Fruit fly (Drosophila melanogaster) whole organism, embryonic: ENCODE data around the gene mei-218.

ENCODE experiments used
- Antp ChIP-seq: fragments of 200-800 bp; sonication (Bioruptor generic); optimal IDR thresholded peaks from 3 replicates; lab custom pipeline; 2016; ENCODE audit warnings: missing biosample characterization, missing genetic modification characterization
- CG10274 ChIP-seq: fragments of 200-800 bp; sonication (Bioruptor generic); optimal IDR thresholded peaks from 3 replicates; lab custom pipeline; 2017; ENCODE audit warnings: missing biosample characterization, mild to moderate bottlenecking, missing genetic modification characterization
- CG10654 ChIP-seq: fragments of 200-800 bp; sonication (Bioruptor generic); optimal IDR thresholded peaks from 2 replicates; lab custom pipeline; 2016; ENCODE audit warnings: missing biosample characterization, missing genetic modification characterization
- CG11085 ChIP-seq: fragments of 200-800 bp; sonication (Bioruptor generic); IDR thresholded peaks from 2 replicates; pipeline ENCODE4 v1.3.6; 2022; ENCODE audit warnings: missing biosample characterization, missing genetic modification characterization
- CG11696 ChIP-seq: fragments of 200-800 bp; sonication (Bioruptor generic); IDR thresholded peaks from 2 replicates; pipeline ENCODE4 v1.3.6; 2022; ENCODE audit warnings: missing biosample characterization, missing genetic modification characterization
- CG11723 ChIP-seq: fragments of 200-800 bp; sonication (Bioruptor generic); optimal IDR thresholded peaks from 2 replicates; lab custom pipeline; 2017; ENCODE audit warnings: missing biosample characterization, mild to moderate bottlenecking, missing genetic modification characterization
- CG12219 ChIP-seq: fragments of 200-800 bp; sonication (Bioruptor generic); optimal IDR thresholded peaks from 3 replicates; lab custom pipeline; 2018; ENCODE audit warnings: missing biosample characterization, mild to moderate bottlenecking, missing genetic modification characterization
- CG15011 ChIP-seq: fragments of 200-800 bp; sonication (Bioruptor generic); optimal IDR thresholded peaks from 3 replicates; lab custom pipeline; 2018; ENCODE audit warnings: missing biosample characterization, mild to moderate bottlenecking, missing genetic modification characterization
- CG17359 ChIP-seq: fragments of 200-800 bp; sonication (Bioruptor generic); optimal IDR thresholded peaks from 3 replicates; lab custom pipeline; 2018; ENCODE audit warnings: missing biosample characterization, mild to moderate bottlenecking, missing genetic modification characterization, moderate library complexity
- CG17912 ChIP-seq: fragments of 200-800 bp; sonication (Bioruptor generic); optimal IDR thresholded peaks from 2 replicates; lab custom pipeline; 2018; ENCODE audit warnings: missing biosample characterization, mild to moderate bottlenecking, missing genetic modification characterization
- CG1792 ChIP-seq: fragments of 200-800 bp; sonication (Bioruptor generic); optimal IDR thresholded peaks from 2 replicates; lab custom pipeline; 2016; ENCODE audit warnings: missing biosample characterization, missing genetic modification characterization
- CG34376 ChIP-seq: fragments of 200-800 bp; sonication (Bioruptor generic); optimal IDR thresholded peaks from 2 replicates; lab custom pipeline; 2018; ENCODE audit warnings: missing biosample characterization, mild to moderate bottlenecking, missing genetic modification characterization
- CG43689 ChIP-seq: fragments of 200-800 bp; sonication (Bioruptor generic); IDR thresholded peaks from 2 replicates; pipeline ENCODE4 v1.3.6; 2022; ENCODE audit warnings: missing biosample characterization, missing genetic modification characterization
- CG4730 ChIP-seq: fragments of 200-800 bp; sonication (Bioruptor generic); IDR thresholded peaks from 2 replicates; pipeline ENCODE4 v1.3.6; 2022; ENCODE audit warnings: missing biosample characterization, missing genetic modification characterization
- CG5953 ChIP-seq: fragments of 200-800 bp; sonication (Bioruptor generic); IDR thresholded peaks from 2 replicates; pipeline ENCODE4 v1.3.6; 2022; ENCODE audit warnings: missing biosample characterization, missing genetic modification characterization
- CG7372 ChIP-seq: fragments of 200-800 bp; sonication (Bioruptor generic); IDR thresholded peaks from 2 replicates; pipeline ENCODE4 v1.3.6; 2022; ENCODE audit warnings: missing biosample characterization, missing genetic modification characterization
- CG9797 ChIP-seq: fragments of 200-800 bp; sonication (Bioruptor generic); optimal IDR thresholded peaks from 3 replicates; lab custom pipeline; 2018; ENCODE audit warnings: missing biosample characterization, mild to moderate bottlenecking, missing genetic modification characterization
- CG9876 ChIP-seq: fragments of 200-800 bp; sonication (Bioruptor generic); optimal IDR thresholded peaks from 2 replicates; lab custom pipeline; 2016; ENCODE audit warnings: missing biosample characterization, missing genetic modification characterization
- D ChIP-seq, 2 experiments: fragments of 200-800 bp in 1 of 2; fragments of >200 bp in 1 of 2; sonication (Bioruptor generic) in 1 of 2; optimal IDR thresholded peaks; 2 replicates in 1 of 2; 3 replicates in 1 of 2; lab custom pipeline; 2017; ENCODE audit warnings: mild to moderate bottlenecking in 1 of 2, missing biosample characterization in 1 of 2, missing genetic modification characterization in 1 of 2, missing genetic modification reagents in 1 of 2
- Dp ChIP-seq: fragments of 200-800 bp; sonication (Bioruptor generic); optimal IDR thresholded peaks from 2 replicates; lab custom pipeline; 2018; ENCODE audit warnings: missing biosample characterization, mild to moderate bottlenecking, missing genetic modification characterization, moderate library complexity
- Eip74EF ChIP-seq, 2 experiments: fragments of 200-800 bp in 1 of 2; fragments of >200 bp in 1 of 2; sonication (Bioruptor generic) in 1 of 2; optimal IDR thresholded peaks; 2 replicates each; lab custom pipeline; 2017 to 2019; ENCODE audit warnings: missing biosample characterization in 2 of 2, missing genetic modification characterization in 2 of 2, mild to moderate bottlenecking in 1 of 2, moderate library complexity in 1 of 2
- Ets65A ChIP-seq: fragments of 200-800 bp; sonication (Bioruptor generic); peaks from one replicate; lab custom pipeline; 2016; ENCODE audit warnings: missing biosample characterization, missing genetic modification characterization
- GATAe ChIP-seq: fragments of 200-800 bp; sonication (Bioruptor generic); conservative IDR thresholded peaks from 2 replicates; pipeline ENCODE4 v1.3.6; 2022; ENCODE audit warnings: missing biosample characterization, missing genetic modification characterization
- Hsf ChIP-seq: fragments of 200-800 bp; sonication (Bioruptor generic); optimal IDR thresholded peaks from 3 replicates; lab custom pipeline; 2016; ENCODE audit warnings: missing biosample characterization, missing genetic modification characterization
- NC2β ChIP-seq: fragments of 200-800 bp; sonication (Bioruptor generic); optimal IDR thresholded peaks from 2 replicates; lab custom pipeline; 2016; ENCODE audit warnings: missing biosample characterization, missing genetic modification characterization
- NK7.1 ChIP-seq: fragments of 200-800 bp; sonication (Bioruptor generic); optimal IDR thresholded peaks from 3 replicates; lab custom pipeline; 2016; ENCODE audit warnings: missing biosample characterization, missing genetic modification characterization
- Oaz ChIP-seq: fragments of 200-800 bp; sonication (Bioruptor generic); IDR thresholded peaks from 2 replicates; pipeline ENCODE4 v1.3.6; 2022; ENCODE audit warnings: missing biosample characterization, missing genetic modification characterization
- Opbp ChIP-seq: fragments of 200-800 bp; sonication (Bioruptor generic); IDR thresholded peaks from 3 replicates; pipeline ENCODE4 v1.3.6; 2022; ENCODE audit warnings: missing biosample characterization, missing genetic modification characterization; ENCODE audit not compliant: partially characterized antibody
- Six4 ChIP-seq: fragments of 200-800 bp; sonication (Bioruptor generic); optimal IDR thresholded peaks from 2 replicates; lab custom pipeline; 2016; ENCODE audit warnings: missing biosample characterization, missing genetic modification characterization
- Sox100B ChIP-seq: fragments of 200-800 bp; sonication (Bioruptor generic); optimal IDR thresholded peaks from 3 replicates; lab custom pipeline; 2018; ENCODE audit warnings: missing biosample characterization, mild to moderate bottlenecking, missing genetic modification characterization
- Ssrp ChIP-seq: fragments of 200-800 bp; sonication (Bioruptor generic); optimal IDR thresholded peaks from 2 replicates; lab custom pipeline; 2018; ENCODE audit warnings: missing biosample characterization, mild to moderate bottlenecking, missing genetic modification characterization, moderate library complexity
- YL-1 ChIP-seq: fragments of 200-800 bp; sonication (Bioruptor generic); optimal IDR thresholded peaks from 3 replicates; lab custom pipeline; 2017; ENCODE audit warnings: missing biosample characterization, mild to moderate bottlenecking, missing genetic modification characterization
- aop ChIP-seq: fragments of 200-800 bp; sonication (Bioruptor generic); IDR thresholded peaks from 2 replicates; pipeline ENCODE4 v1.3.6; 2022; ENCODE audit warnings: missing biosample characterization, missing genetic modification characterization
- az2 ChIP-seq: fragments of 200-800 bp; sonication (Bioruptor generic); optimal IDR thresholded peaks from 3 replicates; lab custom pipeline; 2016; ENCODE audit warnings: missing biosample characterization, missing genetic modification characterization
- bsh ChIP-seq, 2 experiments: fragments of 200-800 bp; sonication (Bioruptor generic); optimal IDR thresholded peaks; 2 replicates each; lab custom pipeline; 2017 to 2018; ENCODE audit warnings: mild to moderate bottlenecking in 2 of 2, missing biosample characterization in 2 of 2, missing genetic modification characterization in 2 of 2, moderate library complexity in 1 of 2
- chm ChIP-seq: fragments of 200-800 bp; sonication (Bioruptor generic); IDR thresholded peaks from 2 replicates; pipeline ENCODE4 v1.3.6; 2022; ENCODE audit warnings: missing biosample characterization, missing genetic modification characterization
- dati ChIP-seq: fragments of 200-800 bp; sonication (Bioruptor generic); IDR thresholded peaks from 2 replicates; pipeline ENCODE4 v1.3.6; 2022; ENCODE audit warnings: missing biosample characterization, missing genetic modification characterization
- dmrt11E ChIP-seq: fragments of 200-800 bp; sonication (Bioruptor generic); optimal IDR thresholded peaks from 3 replicates; lab custom pipeline; 2018; ENCODE audit warnings: missing biosample characterization, mild to moderate bottlenecking, missing genetic modification characterization, moderate library complexity
- exex ChIP-seq: fragments of 200-800 bp; sonication (Bioruptor generic); optimal IDR thresholded peaks from 4 replicates; lab custom pipeline; 2018; ENCODE audit warnings: missing biosample characterization, mild to moderate bottlenecking, missing genetic modification characterization, moderate library complexity
- gro ChIP-seq: fragments of 200-800 bp; sonication (Bioruptor generic); optimal IDR thresholded peaks from 2 replicates; lab custom pipeline; 2016; ENCODE audit warnings: missing biosample characterization, missing genetic modification characterization
- h ChIP-seq: fragments of >200 bp; optimal IDR thresholded peaks from 2 replicates; lab custom pipeline; 2017
- hkb ChIP-seq, 2 experiments: fragments of 200-800 bp in 1 of 2; fragments of >200 bp in 1 of 2; sonication (Bioruptor generic) in 1 of 2; IDR thresholded peaks in 1 of 2; optimal IDR thresholded peaks in 1 of 2; 2 replicates each; pipeline versions ENCODE4 v1.3.6 to Lab custom; 2017 to 2022; ENCODE audit warnings: missing biosample characterization in 1 of 2, missing genetic modification characterization in 1 of 2
- inv ChIP-seq: fragments of 200-800 bp; sonication (Bioruptor generic); IDR thresholded peaks from 2 replicates; pipeline ENCODE4 v1.3.6; 2022; ENCODE audit warnings: missing biosample characterization, missing genetic modification characterization; ENCODE audit not compliant: partially characterized antibody
- jumu ChIP-seq: fragments of 200-800 bp; sonication (Bioruptor generic); optimal IDR thresholded peaks from 3 replicates; lab custom pipeline; 2016; ENCODE audit warnings: missing biosample characterization, missing genetic modification characterization
- luna ChIP-seq: fragments of 200-800 bp; sonication (Bioruptor generic); optimal IDR thresholded peaks from 2 replicates; lab custom pipeline; 2016; ENCODE audit warnings: missing biosample characterization, missing genetic modification characterization
- phol ChIP-seq: fragments of 200-800 bp; sonication (Bioruptor generic); optimal IDR thresholded peaks from 3 replicates; lab custom pipeline; 2018; ENCODE audit warnings: missing biosample characterization, mild to moderate bottlenecking, missing genetic modification characterization, moderate library complexity
- pnt ChIP-seq: fragments of 200-800 bp; sonication (Bioruptor generic); optimal IDR thresholded peaks from 3 replicates; lab custom pipeline; 2016; ENCODE audit warnings: missing biosample characterization, missing genetic modification characterization
- rib ChIP-seq: fragments of 200-800 bp; sonication (Bioruptor generic); IDR thresholded peaks from 2 replicates; pipeline ENCODE4 v1.3.6; 2022; ENCODE audit warnings: missing biosample characterization, missing genetic modification characterization
- row ChIP-seq: fragments of 200-800 bp; sonication (Bioruptor generic); IDR thresholded peaks from 3 replicates; pipeline ENCODE4 v1.3.6; 2022; ENCODE audit warnings: missing biosample characterization, missing genetic modification characterization
- tap ChIP-seq: fragments of 200-800 bp; optimal IDR thresholded peaks from 3 replicates; lab custom pipeline; 2019; ENCODE audit warnings: missing biosample characterization, mild to moderate bottlenecking, missing genetic modification characterization, moderate library complexity
- unpg ChIP-seq: fragments of 200-800 bp; sonication (Bioruptor generic); optimal IDR thresholded peaks from 3 replicates; lab custom pipeline; 2018; ENCODE audit warnings: missing biosample characterization, mild to moderate bottlenecking, missing genetic modification characterization, moderate library complexity

Gene mei-218

dm6 chrX:17113324-17113723 lies 29.5 kb downstream of the mei-218 start (continued):
- TF ChIP-seq CG43689 (no peak), Dp (no peak), inv (no peak), jumu (GFP tag; lab: Kevin White, UChicago) (no peak), Hsf (no peak), h (lab: Kevin White, UChicago) (no peak), bsh (GFP tag; optimal IDR thresholded peaks at IDR 0.05; lab: Kevin White, UChicago) (peak in 1 of 2 experiments; percentile 33), gro (GFP tag; lab: Kevin White, UChicago) (no peak), CG11085 (GFP tag; lab: Robert Waterston, UW) (no peak), CG15011 (GFP tag; lab: Kevin White, UChicago) (no peak), dmrt11E (tag; lab: Kevin White, UChicago) (peak; percentile 37), CG1792 (GFP tag; lab: Kevin White, UChicago) (no peak), Ets65A (GFP tag; lab: Kevin White, UChicago) (no peak), CG17912 (no peak), Ssrp (peak; percentile 30), tap (tag; lab: Kevin White, UChicago) (no peak), CG11696 (no peak), CG17359 (tag; lab: Kevin White, UChicago) (no peak), CG9797 (no peak), NK7.1 (GFP tag; lab: Kevin White, UChicago) (no peak), CG12219 (GFP tag; lab: Kevin White, UChicago) (no peak), row (no peak; the same call in 2 of the 3 replicates), CG9876 (no peak), unpg (GFP tag; lab: Kevin White, UChicago) (peak; percentile 17), D (optimal IDR thresholded peaks at IDR 0.05; lab: Kevin White, UChicago) (no peak), D (GFP tag; optimal IDR thresholded peaks at IDR 0.05; lab: Kevin White, UChicago) (no peak), Six4 (no peak), GATAe (no peak), dati (GFP tag; lab: Robert Waterston, UW) (no peak), exex (no peak), Sox100B (GFP tag; lab: Kevin White, UChicago) (no peak), CG10274 (GFP tag; lab: Kevin White, UChicago) (no peak), pnt (no peak), phol (tag; lab: Kevin White, UChicago) (peak; percentile 2), luna (GFP tag; lab: Kevin White, UChicago) (no peak), chm (GFP tag; lab: Robert Waterston, UW) (no peak), Eip74EF (GFP tag; optimal IDR thresholded peaks at IDR 0.05; lab: Kevin White, UChicago) (no peak), Oaz (no peak), CG34376 (no peak), CG11723 (GFP tag; lab: Kevin White, UChicago) (no peak), Opbp (GFP tag; lab: Robert Waterston, UW) (no peak), CG7372 (GFP tag; lab: Robert Waterston, UW) (no peak), CG5953 (GFP tag; lab: Robert Waterston, UW) (no peak), NC2β (no peak), aop (no peak), CG10654 (no peak), hkb (optimal IDR thresholded peaks at IDR 0.05; lab: Kevin White, UChicago) (no peak), hkb (GFP tag; IDR thresholded peaks at IDR 0.05; lab: Robert Waterston, UW) (0 out of 2 replicates have a peak, but pooled peaks have one; percentile 9), YL-1 (GFP tag; lab: Kevin White, UChicago) (no peak), az2 (GFP tag; lab: Kevin White, UChicago) (peak; percentile 24), Antp (GFP tag; lab: Kevin White, UChicago) (no peak), CG4730 (GFP tag; lab: Robert Waterston, UW) (no peak), rib (GFP tag; lab: Robert Waterston, UW) (no peak)
